Fruit fly (Drosophila melanogaster) whole organism, embryonic: ENCODE data around the gene CG9986.

ENCODE experiments used
- CG10543 ChIP-seq: fragments of 200-800 bp; sonication (Bioruptor generic); optimal IDR thresholded peaks from 3 replicates; lab custom pipeline; 2017; ENCODE audit warnings: missing biosample characterization, mild to moderate bottlenecking, missing genetic modification characterization, moderate library complexity
- CG11247 ChIP-seq: fragments of 200-800 bp; sonication (Bioruptor generic); IDR thresholded peaks from 2 replicates; pipeline ENCODE4 v1.3.6; 2022; ENCODE audit warnings: missing biosample characterization, missing genetic modification characterization
- CG11695 ChIP-seq: fragments of 200-800 bp; sonication (Bioruptor generic); IDR thresholded peaks from 3 replicates; pipeline ENCODE4 v1.3.6; 2022; ENCODE audit warnings: missing biosample characterization, missing genetic modification characterization
- CG1233 ChIP-seq: fragments of 200-800 bp; sonication (Bioruptor generic); optimal IDR thresholded peaks from 4 replicates; lab custom pipeline; 2018; ENCODE audit warnings: missing biosample characterization, mild to moderate bottlenecking, missing genetic modification characterization
- CG17912 ChIP-seq: fragments of 200-800 bp; sonication (Bioruptor generic); optimal IDR thresholded peaks from 2 replicates; lab custom pipeline; 2018; ENCODE audit warnings: missing biosample characterization, mild to moderate bottlenecking, missing genetic modification characterization
- CG3065 ChIP-seq: fragments of 200-800 bp; sonication (Bioruptor generic); optimal IDR thresholded peaks from 2 replicates; lab custom pipeline; 2016; ENCODE audit warnings: missing biosample characterization, missing genetic modification characterization
- CG31224 ChIP-seq: fragments of 200-800 bp; sonication (Bioruptor generic); IDR thresholded peaks from 2 replicates; pipeline ENCODE4 v1.3.6; 2022; ENCODE audit warnings: missing biosample characterization, missing genetic modification characterization
- CG6683 ChIP-seq: fragments of 200-800 bp; sonication (Bioruptor generic); optimal IDR thresholded peaks from 2 replicates; lab custom pipeline; 2017; ENCODE audit warnings: missing biosample characterization, mild to moderate bottlenecking, missing genetic modification characterization, missing genetic modification reagents
- CG6813 ChIP-seq: fragments of 200-800 bp; sonication (Bioruptor generic); optimal IDR thresholded peaks from 2 replicates; lab custom pipeline; 2017; ENCODE audit warnings: missing biosample characterization, missing genetic modification characterization, mild to moderate bottlenecking, moderate library complexity, missing genetic modification reagents
- CG7963 ChIP-seq: fragments of 200-800 bp; sonication (Bioruptor generic); IDR thresholded peaks from 3 replicates; pipeline ENCODE4 v1.3.6; 2022; ENCODE audit warnings: missing biosample characterization, missing genetic modification characterization; ENCODE audit not compliant: partially characterized antibody
- CG8388 ChIP-seq: fragments of 200-800 bp; sonication (Bioruptor generic); optimal IDR thresholded peaks from 2 replicates; lab custom pipeline; 2019; ENCODE audit warnings: missing biosample characterization, mild to moderate bottlenecking, missing genetic modification characterization, moderate library complexity
- CG8478 ChIP-seq: fragments of >200 bp; optimal IDR thresholded peaks from 2 replicates; lab custom pipeline; 2018
- CG9817 ChIP-seq: fragments of 200-800 bp; sonication (Bioruptor generic); optimal IDR thresholded peaks from 2 replicates; lab custom pipeline; 2018; ENCODE audit warnings: missing biosample characterization, mild to moderate bottlenecking, missing genetic modification characterization, moderate library complexity
- Dad ChIP-seq: fragments of 200-800 bp; sonication (Bioruptor generic); optimal IDR thresholded peaks from 3 replicates; lab custom pipeline; 2016; ENCODE audit warnings: missing biosample characterization, missing genetic modification characterization
- Dbx ChIP-seq: fragments of 200-800 bp; sonication (Bioruptor generic); IDR thresholded peaks from 3 replicates; pipeline ENCODE4 v1.3.6; 2022; ENCODE audit warnings: missing biosample characterization, missing genetic modification characterization
- Deaf1 ChIP-seq: fragments of 200-800 bp; optimal IDR thresholded peaks from 3 replicates; lab custom pipeline; 2019; ENCODE audit warnings: missing biosample characterization, mild to moderate bottlenecking, missing genetic modification characterization, moderate library complexity
- E2f1 ChIP-seq: fragments of 200-800 bp; sonication (Bioruptor generic); IDR thresholded peaks from 2 replicates; pipeline ENCODE4 v1.3.6; 2022; ENCODE audit warnings: missing biosample characterization, missing genetic modification characterization
- Nf-YA ChIP-seq: fragments of 200-800 bp; sonication (Bioruptor generic); IDR thresholded peaks from 2 replicates; pipeline ENCODE4 v1.3.6; 2022; ENCODE audit warnings: missing biosample characterization, missing genetic modification characterization
- Nf-YB ChIP-seq: fragments of 200-800 bp; sonication (Bioruptor generic); optimal IDR thresholded peaks from 3 replicates; lab custom pipeline; 2019; ENCODE audit warnings: missing biosample characterization, mild to moderate bottlenecking, missing genetic modification characterization, moderate library complexity
- Pdp1 ChIP-seq, 2 experiments: fragments of 200-800 bp; sonication (Bioruptor generic); optimal IDR thresholded peaks; 3 replicates each; lab custom pipeline; 2016; ENCODE audit warnings: missing biosample characterization in 2 of 2, missing genetic modification characterization in 2 of 2, mild to moderate bottlenecking in 1 of 2, moderate library complexity in 1 of 2
- Sox102F ChIP-seq: fragments of 200-800 bp; sonication (Bioruptor generic); optimal IDR thresholded peaks from 2 replicates; lab custom pipeline; 2018; ENCODE audit warnings: missing biosample characterization, mild to moderate bottlenecking, missing genetic modification characterization, moderate library complexity
- Stat92E ChIP-seq, 3 experiments: fragments of >200 bp in 2 of 3; fragments of 200-800 bp in 1 of 3; sonication (Bioruptor generic) in 1 of 3; optimal IDR thresholded peaks; 2 replicates each; lab custom pipeline; 2017 to 2019; ENCODE audit warnings: missing biosample characterization in 3 of 3, missing genetic modification characterization in 3 of 3, mild to moderate bottlenecking in 1 of 3, moderate library complexity in 1 of 3
- Trl ChIP-seq, 3 experiments: fragments of >200 bp in 2 of 3; fragments of 200-800 bp in 1 of 3; sonication (Bioruptor generic) in 1 of 3; optimal IDR thresholded peaks; 2 replicates in 1 of 3; 3 replicates in 2 of 3; lab custom pipeline; 2016 to 2017; ENCODE audit warnings: missing biosample characterization in 1 of 3, missing genetic modification characterization in 1 of 3
- Vsx1 ChIP-seq: fragments of 200-800 bp; sonication (Bioruptor generic); optimal IDR thresholded peaks from 2 replicates; lab custom pipeline; 2017; ENCODE audit warnings: missing biosample characterization, mild to moderate bottlenecking, missing genetic modification characterization, missing genetic modification reagents
- abd-A ChIP-seq: fragments of 200-800 bp; sonication (Bioruptor generic); optimal IDR thresholded peaks from 3 replicates; lab custom pipeline; 2019; ENCODE audit warnings: missing biosample characterization, mild to moderate bottlenecking, missing genetic modification characterization, moderate library complexity
- dati ChIP-seq: fragments of 200-800 bp; sonication (Bioruptor generic); IDR thresholded peaks from 2 replicates; pipeline ENCODE4 v1.3.6; 2022; ENCODE audit warnings: missing biosample characterization, missing genetic modification characterization
- en ChIP-seq: fragments of 200-800 bp; sonication (Bioruptor generic); optimal IDR thresholded peaks from 2 replicates; lab custom pipeline; 2016; ENCODE audit warnings: missing biosample characterization, missing genetic modification characterization
- gsb-n ChIP-seq: fragments of 200-800 bp; sonication (Bioruptor generic); optimal IDR thresholded peaks from 3 replicates; lab custom pipeline; 2018; ENCODE audit warnings: missing biosample characterization, mild to moderate bottlenecking, missing genetic modification characterization
- odd ChIP-seq: fragments of 200-800 bp; sonication (Bioruptor generic); optimal IDR thresholded peaks from 2 replicates; lab custom pipeline; 2017; ENCODE audit warnings: missing biosample characterization, mild to moderate bottlenecking, missing genetic modification characterization
- onecut ChIP-seq: fragments of 200-800 bp; sonication (Bioruptor generic); IDR thresholded peaks from 2 replicates; pipeline ENCODE4 v1.3.6; 2022; ENCODE audit warnings: missing biosample characterization, missing genetic modification characterization
- pfk ChIP-seq: fragments of 200-800 bp; sonication (Bioruptor generic); optimal IDR thresholded peaks from 2 replicates; lab custom pipeline; 2018; ENCODE audit warnings: missing biosample characterization, mild to moderate bottlenecking, missing genetic modification characterization, moderate library complexity
- sd ChIP-seq: fragments of 200-800 bp; sonication (Bioruptor generic); optimal IDR thresholded peaks from 3 replicates; lab custom pipeline; 2018; ENCODE audit warnings: missing biosample characterization, mild to moderate bottlenecking, missing genetic modification characterization, moderate library complexity
- sim ChIP-seq: fragments of 200-800 bp; sonication (Bioruptor generic); IDR thresholded peaks from 2 replicates; pipeline ENCODE4 v1.3.6; 2022; ENCODE audit warnings: missing biosample characterization, missing genetic modification characterization
- sob ChIP-seq: fragments of 200-800 bp; sonication (Bioruptor generic); IDR thresholded peaks from 2 replicates; pipeline ENCODE4 v1.3.6; 2022; ENCODE audit warnings: missing biosample characterization, missing genetic modification characterization
- stwl ChIP-seq: fragments of 200-800 bp; sonication (Bioruptor generic); optimal IDR thresholded peaks from 3 replicates; lab custom pipeline; 2018; ENCODE audit warnings: missing biosample characterization, mild to moderate bottlenecking, missing genetic modification characterization, moderate library complexity
- wek ChIP-seq: fragments of 200-800 bp; sonication (Bioruptor generic); optimal IDR thresholded peaks from 3 replicates; lab custom pipeline; 2018; ENCODE audit warnings: missing biosample characterization, mild to moderate bottlenecking, missing genetic modification characterization, moderate library complexity

CG9986 gene

dm6 chr3R:28642791-28643190, 36.9 kb downstream of the CG9986 start, which contains the start of gene CG14062:
Gene CG14062, minus strand, starts transcription at chr3R:28642891.
- TF ChIP-seq CG31224 = no peak

dm6 chr3R:28650380-28650779, 44.5 kb downstream of the CG9986 start, which contains the start of gene CG31050:
Gene CG31050, minus strand, starts transcription at chr3R:28650480.
- TF ChIP-seq Nf-YB = no peak

- TF ChIP-seq CG17912 = no peak
- TF ChIP-seq CG1233 (GFP tag; lab: Kevin White, UChicago) = no peak
- TF ChIP-seq CG6683 = no peak
- TF ChIP-seq CG7963 = no peak
- TF ChIP-seq Stat92E (GFP tag; optimal IDR thresholded peaks at IDR 0.05; lab: Kevin White, UChicago) = no peak
- TF ChIP-seq abd-A = peak; percentile 2
- no peak for TF ChIP-seq Dad (GFP tag; lab: Kevin White, UChicago)
- TF ChIP-seq CG8478 = no peak
- TF ChIP-seq Deaf1 (tag; lab: Kevin White, UChicago) = peak; percentile 91
- TF ChIP-seq Pdp1 (GFP tag; optimal IDR thresholded peaks at IDR 0.05; lab: Kevin White, UChicago) = no peak
- TF ChIP-seq CG8388 (GFP tag; lab: Kevin White, UChicago) = no peak
- TF ChIP-seq Nf-YA = no peak
- no peak for TF ChIP-seq odd (GFP tag; lab: Kevin White, UChicago)
- peak; percentile 29 to 65 for TF ChIP-seq Trl (optimal IDR thresholded peaks at IDR 0.05; lab: Kevin White, UChicago)
- no peak for TF ChIP-seq Trl (GFP tag; optimal IDR thresholded peaks at IDR 0.05; lab: Kevin White, UChicago)
- TF ChIP-seq CG11247 (GFP tag; lab: Robert Waterston, UW) = no peak
- no peak for TF ChIP-seq en (GFP tag; lab: Kevin White, UChicago)
- no peak for TF ChIP-seq CG11695
- TF ChIP-seq Dbx (GFP tag; lab: Robert Waterston, UW) = no peak
- no peak for TF ChIP-seq gsb-n (tag; lab: Kevin White, UChicago)
These were observed 48.7 kb downstream of the CG9986 start for dm6 chr3R:28654596-28654995.

- TF ChIP-seq sim (GFP tag; lab: Robert Waterston, UW) (no peak), CG3065 (no peak), onecut (GFP tag; lab: Robert Waterston, UW) (no peak), sd (no peak), CG6813 (GFP tag; lab: Kevin White, UChicago) (no peak), CG9817 (tag; lab: Kevin White, UChicago) (no peak), E2f1 (GFP tag; lab: Robert Waterston, UW) (no peak), CG10543 (GFP tag; lab: Kevin White, UChicago) (no peak), dati (GFP tag; lab: Robert Waterston, UW) (no peak), Sox102F (GFP tag; lab: Kevin White, UChicago) (no peak), wek (no peak), stwl (no peak), Vsx1 (GFP tag; lab: Kevin White, UChicago) (no peak), sob (no peak), pfk (GFP tag; lab: Kevin White, UChicago) (no peak)
These were observed 50.3 kb downstream of the CG9986 start for dm6 chr3R:28656127-28656715.
